Fruit fly (Drosophila melanogaster): ENCODE measurements around the gene CG12219.

- no peak for TF ChIP-seq Myc (optimal IDR thresholded peaks at IDR 0.05)
- TF ChIP-seq ttk (optimal IDR thresholded peaks at IDR 0.05), result no peak
- no peak for TF ChIP-seq h (optimal IDR thresholded peaks at IDR 0.05)
- TF ChIP-seq Sin3A (optimal IDR thresholded peaks at IDR 0.05), result no peak
- no peak for TF ChIP-seq psq (optimal IDR thresholded peaks at IDR 0.05)
Measured at dm6 chrX:6279629-6280073, 21.4 kb downstream of the CG12219 start, which contains the start of gene Ubi-p5E.

All from Kc167 (cell line).